Worm (Caenorhabditis elegans): ENCODE results near the gene R08D7.4.

DNA sequence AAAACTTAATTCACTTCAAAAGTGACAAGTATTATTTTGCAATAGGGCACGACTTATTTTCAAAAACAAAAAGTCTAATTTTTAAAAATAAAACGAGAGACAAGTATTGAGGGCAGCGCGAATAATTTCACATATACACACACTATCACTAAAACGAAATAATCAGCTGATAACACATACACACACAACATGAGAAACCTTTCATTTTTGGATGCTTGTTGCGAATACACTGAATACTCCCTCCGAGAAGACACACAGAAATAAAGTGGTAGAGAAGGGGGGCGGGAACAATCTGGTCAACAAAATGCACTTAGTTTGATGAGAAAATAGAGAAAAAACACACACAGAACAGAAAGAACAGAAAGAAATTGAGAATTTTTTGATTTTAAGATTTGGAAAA lies 12.7 kb downstream of the R08D7.4 start:
- TF ChIP-seq sma-9 (GFP tag; optimal IDR thresholded peaks at IDR 0.05) (no peak), sma-9 (tag; optimal IDR thresholded peaks at IDR 0.05) (no peak), nhr-11 (tag; optimal IDR thresholded peaks at IDR 0.05) (no peak)
